Worm (Caenorhabditis elegans) whole organism, young adult: ENCODE results near the gene daao-1.

Experiments used
- B0019.2 ChIP-seq: fragments of 200-800 bp; sonication (Bioruptor generic); conservative IDR thresholded peaks from 2 replicates; pipeline ENCODE4 v1.3.6; 2022; ENCODE audit warnings: missing genetic modification reagents, missing genetic modification characterization, missing compliant biosample characterization
- B0035.1 ChIP-seq: sonication (generic microtip); optimal IDR thresholded peaks from 2 replicates; lab custom pipeline; 2016; ENCODE audit warnings: missing genetic modification characterization, mild to moderate bottlenecking, missing compliant biosample characterization, missing genotype, missing genetic modification reagents
- F39B2.1 ChIP-seq: fragments of 200-800 bp; sonication (Bioruptor generic); IDR thresholded peaks from 2 replicates; pipeline ENCODE4 v1.3.6; 2022; ENCODE audit warnings: missing genetic modification reagents, missing genetic modification characterization, missing compliant biosample characterization
- F55B11.4 ChIP-seq: sonication (generic microtip); optimal IDR thresholded peaks from 2 replicates; lab custom pipeline; 2016; ENCODE audit warnings: missing compliant biosample characterization, missing genetic modification characterization, borderline replicate concordance; ENCODE audit not compliant: insufficient read depth
- F57C9.4 ChIP-seq: sonication (generic microtip); optimal IDR thresholded peaks from 2 replicates; lab custom pipeline; 2017; ENCODE audit warnings: mild to moderate bottlenecking, missing genetic modification characterization, missing compliant biosample characterization
- K11D2.4 ChIP-seq: fragments of 200-800 bp; sonication (Bioruptor generic); IDR thresholded peaks from 2 replicates; pipeline ENCODE4 v1.3.6; 2022; ENCODE audit warnings: missing genetic modification reagents, missing genetic modification characterization, missing compliant biosample characterization
- T07F8.4 ChIP-seq: sonication (generic microtip); optimal IDR thresholded peaks from 2 replicates; lab custom pipeline; 2016; ENCODE audit warnings: mild to moderate bottlenecking, missing genetic modification characterization, moderate library complexity, missing compliant biosample characterization
- Y53F4B.3 ChIP-seq: fragments of 200-800 bp; sonication (Bioruptor generic); IDR thresholded peaks from 2 replicates; pipeline ENCODE4 v1.3.6; 2022; ENCODE audit warnings: missing genetic modification reagents, missing genetic modification characterization, missing compliant biosample characterization
- Y53G8AR.9 ChIP-seq: fragments of 200-800 bp; sonication (Bioruptor generic); conservative IDR thresholded peaks from 2 replicates; pipeline ENCODE4 v1.3.6; 2022; ENCODE audit warnings: missing genetic modification reagents, missing genetic modification characterization, missing compliant biosample characterization
- Y56A3A.18 ChIP-seq: fragments of 200-800 bp; sonication (Bioruptor generic); IDR thresholded peaks from 2 replicates; pipeline ENCODE4 v1.3.6; 2022; ENCODE audit warnings: missing genetic modification reagents, missing genetic modification characterization, missing compliant biosample characterization
- ama-1 ChIP-seq, 3 experiments: fragments of 150-350 bp in 1 of 3; sonication (generic microtip) in 2 of 3; optimal IDR thresholded peaks; 2 replicates each; lab custom pipeline; 2014 to 2018; ENCODE audit warnings: missing biosample characterization in 2 of 3, missing genetic modification characterization in 2 of 3, missing genetic modification reagents in 2 of 3
- aptf-3 ChIP-seq: fragments of 200-800 bp; sonication (Bioruptor generic); IDR thresholded peaks from 2 replicates; pipeline ENCODE4 v1.3.6; 2022; ENCODE audit warnings: missing genetic modification characterization, missing compliant biosample characterization
- attf-3 ChIP-seq: fragments of 200-800 bp; sonication (Bioruptor generic); conservative IDR thresholded peaks from 2 replicates; pipeline ENCODE4 v1.3.6; 2022; ENCODE audit warnings: missing genetic modification reagents, missing genetic modification characterization, missing compliant biosample characterization
- attf-5 ChIP-seq: fragments of 200-800 bp; sonication (Bioruptor generic); optimal IDR thresholded peaks from 2 replicates; lab custom pipeline; 2018; ENCODE audit warnings: mild to moderate bottlenecking, missing genetic modification characterization, missing compliant biosample characterization
- bed-1 ChIP-seq: fragments of 200-800 bp; sonication (Bioruptor generic); IDR thresholded peaks from 2 replicates; pipeline ENCODE4 v1.3.6; 2022; ENCODE audit warnings: missing genetic modification reagents, missing genetic modification characterization, missing compliant biosample characterization
- ceh-100 ChIP-seq: fragments of 200-800 bp; sonication (Bioruptor generic); IDR thresholded peaks from 2 replicates; pipeline ENCODE4 v1.3.6; 2022; ENCODE audit warnings: missing genetic modification reagents, missing genetic modification characterization, missing compliant biosample characterization
- ceh-27 ChIP-seq: fragments of 200-800 bp; sonication (Bioruptor generic); optimal IDR thresholded peaks from 2 replicates; lab custom pipeline; 2018; ENCODE audit warnings: mild to moderate bottlenecking, missing genetic modification characterization, moderate library complexity, missing compliant biosample characterization
- ceh-58 ChIP-seq: fragments of 200-800 bp; sonication (Bioruptor generic); IDR thresholded peaks from 2 replicates; pipeline ENCODE4 v1.3.6; 2022; ENCODE audit warnings: missing genetic modification characterization, missing compliant biosample characterization
- ceh-79 ChIP-seq: sonication (generic microtip); optimal IDR thresholded peaks from 2 replicates; lab custom pipeline; 2017; ENCODE audit warnings: mild to moderate bottlenecking, missing genetic modification characterization, missing compliant biosample characterization
- dox-1 ChIP-seq: fragments of 200-800 bp; sonication (Bioruptor generic); IDR thresholded peaks from 2 replicates; pipeline ENCODE4 v1.3.6; 2022; ENCODE audit warnings: missing genetic modification reagents, missing genetic modification characterization, missing compliant biosample characterization
- dpff-1 ChIP-seq: sonication (generic microtip); optimal IDR thresholded peaks from 2 replicates; lab custom pipeline; 2017; ENCODE audit warnings: mild to moderate bottlenecking, missing genetic modification characterization, missing compliant biosample characterization
- egrh-3 ChIP-seq: fragments of 200-800 bp; sonication (Bioruptor generic); IDR thresholded peaks from 2 replicates; pipeline ENCODE4 v1.3.6; 2022; ENCODE audit warnings: missing genetic modification reagents, missing genetic modification characterization, missing compliant biosample characterization
- ekl-4 ChIP-seq: fragments of 200-800 bp; sonication (Bioruptor generic); IDR thresholded peaks from 2 replicates; pipeline ENCODE4 v1.3.6; 2022; ENCODE audit warnings: missing genetic modification reagents, missing genetic modification characterization, missing compliant biosample characterization
- fkh-3 ChIP-seq: sonication (generic microtip); optimal IDR thresholded peaks from 2 replicates; lab custom pipeline; 2016; ENCODE audit warnings: mild to moderate bottlenecking, missing genetic modification characterization, missing compliant biosample characterization
- gei-17 ChIP-seq: fragments of 200-800 bp; sonication (Bioruptor generic); optimal IDR thresholded peaks from 2 replicates; lab custom pipeline; 2018; ENCODE audit warnings: mild to moderate bottlenecking, missing genetic modification characterization, missing compliant biosample characterization
- hmg-20 ChIP-seq: fragments of 200-800 bp; sonication (Bioruptor generic); IDR thresholded peaks from 2 replicates; pipeline ENCODE4 v1.3.6; 2022; ENCODE audit warnings: missing genetic modification reagents, missing genetic modification characterization, missing compliant biosample characterization
- lag-1 ChIP-seq: fragments of 200-800 bp; sonication (Bioruptor generic); IDR thresholded peaks from 2 replicates; pipeline ENCODE4 v1.3.6; 2022; ENCODE audit warnings: missing genetic modification reagents, missing genetic modification characterization, missing compliant biosample characterization
- let-607 ChIP-seq, 2 experiments: fragments of 200-800 bp in 1 of 2; sonication (Bioruptor generic) in 1 of 2; sonication (generic microtip) in 1 of 2; optimal IDR thresholded peaks; 2 replicates each; lab custom pipeline; 2016 to 2018; ENCODE audit warnings: mild to moderate bottlenecking in 2 of 2, missing compliant biosample characterization in 2 of 2, missing genetic modification characterization in 2 of 2, moderate library complexity in 2 of 2, missing genotype in 1 of 2
- lin-40 ChIP-seq: sonication (generic microtip); optimal IDR thresholded peaks from 2 replicates; lab custom pipeline; 2016; ENCODE audit warnings: missing genetic modification characterization, mild to moderate bottlenecking, missing compliant biosample characterization, missing genotype, missing genetic modification reagents
- lin-54 ChIP-seq: fragments of 200-800 bp; sonication (Bioruptor generic); optimal IDR thresholded peaks from 2 replicates; lab custom pipeline; 2018; ENCODE audit warnings: mild to moderate bottlenecking, missing genetic modification characterization, missing compliant biosample characterization
- lsl-1 ChIP-seq: fragments of 200-800 bp; sonication (Bioruptor generic); optimal IDR thresholded peaks from 2 replicates; lab custom pipeline; 2018; ENCODE audit warnings: mild to moderate bottlenecking, missing genetic modification characterization, moderate library complexity, missing compliant biosample characterization
- madf-6 ChIP-seq: fragments of 200-800 bp; sonication (Bioruptor generic); IDR thresholded peaks from 2 replicates; pipeline ENCODE4 v1.3.6; 2022; ENCODE audit warnings: missing genetic modification reagents, missing genetic modification characterization, missing compliant biosample characterization
- mes-4 ChIP-seq: sonication (generic microtip); optimal IDR thresholded peaks from 2 replicates; lab custom pipeline; 2016; ENCODE audit warnings: missing genotype, missing genetic modification characterization, missing compliant biosample characterization
- nfya-1 ChIP-seq: sonication (generic microtip); optimal IDR thresholded peaks from 2 replicates; lab custom pipeline; 2017; ENCODE audit warnings: antibody characterized with exemption, missing compliant biosample characterization, missing genetic modification characterization, borderline replicate concordance; ENCODE audit not compliant: insufficient read depth
- nfyb-1 ChIP-seq: fragments of 200-800 bp; sonication (Bioruptor generic); IDR thresholded peaks from 2 replicates; pipeline ENCODE4 v1.3.6; 2022; ENCODE audit warnings: missing genetic modification reagents, missing genetic modification characterization, missing compliant biosample characterization
- nhr-90 ChIP-seq: sonication (generic microtip); optimal IDR thresholded peaks from 2 replicates; lab custom pipeline; 2016; ENCODE audit warnings: missing genotype, mild to moderate bottlenecking, missing genetic modification characterization, missing compliant biosample characterization
- pha-4 ChIP-seq: fragments of 150-350 bp; sonication (generic microtip); optimal IDR thresholded peaks from 2 replicates; lab custom pipeline; 2014; ENCODE audit warnings: missing biosample characterization, missing genetic modification reagents, missing genetic modification characterization
- rec-8 ChIP-seq, 2 experiments: sonication (generic microtip); optimal IDR thresholded peaks; 2 replicates each; lab custom pipeline; 2016; ENCODE audit warnings: mild to moderate bottlenecking in 2 of 2, missing genetic modification characterization in 2 of 2, missing genetic modification reagents in 2 of 2, missing genotype in 2 of 2, missing biosample characterization in 1 of 2, missing compliant biosample characterization in 1 of 2, moderate library complexity in 1 of 2
- repo-1 ChIP-seq: sonication (generic microtip); optimal IDR thresholded peaks from 2 replicates; lab custom pipeline; 2017; ENCODE audit warnings: mild to moderate bottlenecking, missing genetic modification characterization, missing compliant biosample characterization
- sdz-38 ChIP-seq: sonication (generic microtip); optimal IDR thresholded peaks from 2 replicates; lab custom pipeline; 2016; ENCODE audit warnings: missing genotype, missing genetic modification characterization, missing compliant biosample characterization
- sea-2 ChIP-seq: fragments of 200-800 bp; sonication (Bioruptor generic); IDR thresholded peaks from 2 replicates; pipeline ENCODE4 v1.3.6; 2022; ENCODE audit warnings: missing genetic modification characterization, missing compliant biosample characterization
- tbp1 ChIP-seq: fragments of 200-800 bp; sonication (Bioruptor generic); optimal IDR thresholded peaks from 2 replicates; lab custom pipeline; 2018; ENCODE audit warnings: mild to moderate bottlenecking, missing genetic modification characterization, missing compliant biosample characterization
- tbx-9 ChIP-seq: sonication (generic microtip); optimal IDR thresholded peaks from 2 replicates; lab custom pipeline; 2016; ENCODE audit warnings: borderline replicate concordance, missing genetic modification characterization, inconsistent platforms, missing compliant biosample characterization
- zfh-2 ChIP-seq: fragments of 200-800 bp; sonication (Bioruptor generic); conservative IDR thresholded peaks from 2 replicates; pipeline ENCODE4 v1.3.6; 2022; ENCODE audit warnings: missing genetic modification reagents, missing genetic modification characterization, missing compliant biosample characterization
- zim-3 ChIP-seq: sonication (generic microtip); optimal IDR thresholded peaks from 2 replicates; lab custom pipeline; 2017; ENCODE audit warnings: mild to moderate bottlenecking, missing genetic modification characterization, moderate library complexity, missing compliant biosample characterization
- ztf-18 ChIP-seq: sonication (generic microtip); optimal IDR thresholded peaks from 2 replicates; lab custom pipeline; 2016; ENCODE audit warnings: missing genotype, mild to moderate bottlenecking, missing genetic modification characterization, missing compliant biosample characterization
- ztf-25 ChIP-seq: fragments of 200-800 bp; sonication (Bioruptor generic); IDR thresholded peaks from 2 replicates; pipeline ENCODE4 v1.3.6; 2022; ENCODE audit warnings: missing genetic modification reagents, missing genetic modification characterization, missing compliant biosample characterization
- ztf-28 ChIP-seq: fragments of 200-800 bp; sonication (Bioruptor generic); IDR thresholded peaks from 2 replicates; pipeline ENCODE4 v1.3.6; 2022; ENCODE audit warnings: missing genetic modification reagents, missing genetic modification characterization, missing compliant biosample characterization
- ztf-6 ChIP-seq: fragments of 200-800 bp; sonication (Bioruptor generic); IDR thresholded peaks from 2 replicates; pipeline ENCODE4 v1.3.6; 2022; ENCODE audit warnings: missing genetic modification reagents, missing genetic modification characterization, missing compliant biosample characterization

Gene daao-1

ce11 chrIV:2640950-2641349 is 27.0 kb downstream of the daao-1 start, which contains the start of the genes mdf-2 and nduv-3 (continued):
- peak; percentile 58 for TF ChIP-seq lsl-1 (GFP tag; lab: Kevin White, UChicago)
- no peak for TF ChIP-seq ceh-27 (GFP tag; lab: Kevin White, UChicago)
- TF ChIP-seq nfyb-1 (GFP tag; lab: Robert Waterston, UW) = peak; percentile 65
- peak; percentile 88 for TF ChIP-seq madf-6
- TF ChIP-seq nfya-1 = no peak
- no peak for TF ChIP-seq tbx-9 (tag; lab: Kevin White, UChicago)
- no peak for TF ChIP-seq F55B11.4
- TF ChIP-seq sdz-38 (tag; lab: Kevin White, UChicago) = no peak
- no peak for TF ChIP-seq K11D2.4 (GFP tag; lab: Robert Waterston, UW)
- no peak for TF ChIP-seq ztf-6 (GFP tag; lab: Robert Waterston, UW)
- TF ChIP-seq ztf-18 (tag; lab: Kevin White, UChicago) = peak; percentile 95
- no peak for TF ChIP-seq mes-4 (tag; lab: Kevin White, UChicago)
- no peak for TF ChIP-seq B0019.2 (GFP tag; lab: Robert Waterston, UW)
- peak; percentile 81 for TF ChIP-seq attf-3 (GFP tag; lab: Robert Waterston, UW)
- TF ChIP-seq ceh-58 (GFP tag; lab: Robert Waterston, UW) = no peak
- no peak for TF ChIP-seq Y56A3A.18 (GFP tag; lab: Robert Waterston, UW)
- no peak for TF ChIP-seq egrh-3 (GFP tag; lab: Robert Waterston, UW)
- no peak for TF ChIP-seq ceh-100 (GFP tag; lab: Robert Waterston, UW)
- TF ChIP-seq attf-5 (GFP tag; lab: Kevin White, UChicago) = peak; percentile 83
- peak; percentile 84 for TF ChIP-seq lin-54 (GFP tag; lab: Kevin White, UChicago)
- TF ChIP-seq lin-40 (tag; lab: Kevin White, UChicago) = peak; percentile 80
- TF ChIP-seq rec-8 (tag; optimal IDR thresholded peaks at IDR 0.05; lab: Kevin White, UChicago) = no peak
- peak; percentile 52; the same call in 1 of the 2 replicates for TF ChIP-seq ekl-4 (GFP tag; lab: Robert Waterston, UW)
- peak; percentile 49; the same call in 1 of the 2 replicates for TF ChIP-seq Y53G8AR.9
- TF ChIP-seq F39B2.1 (GFP tag; lab: Robert Waterston, UW) = no peak
- no peak for TF ChIP-seq Y53F4B.3 (GFP tag; lab: Robert Waterston, UW)
- TF ChIP-seq lag-1 (GFP tag; lab: Robert Waterston, UW) = no peak
- no peak for TF ChIP-seq pha-4 (tag; lab: Kevin White, UChicago)
- no peak for TF ChIP-seq zim-3
- no peak for TF ChIP-seq let-607 (tag; optimal IDR thresholded peaks at IDR 0.05; lab: Kevin White, UChicago)
- TF ChIP-seq zfh-2 (GFP tag; lab: Robert Waterston, UW) = 0 out of 2 replicates have a peak, but pooled peaks have one; percentile 25
- peak; percentile 74 for TF ChIP-seq dox-1 (GFP tag; lab: Robert Waterston, UW)
- no peak for TF ChIP-seq fkh-3 (tag; lab: Kevin White, UChicago)
- no peak for TF ChIP-seq B0035.1 (tag; lab: Kevin White, UChicago)
- no peak for TF ChIP-seq hmg-20 (GFP tag; lab: Robert Waterston, UW)
- TF ChIP-seq nhr-90 (tag; lab: Kevin White, UChicago) = no peak
- no peak for TF ChIP-seq aptf-3 (GFP tag; lab: Robert Waterston, UW)
- TF ChIP-seq ceh-79 = no peak
- TF ChIP-seq sea-2 (GFP tag; lab: Robert Waterston, UW) = no peak
- TF ChIP-seq tbp1 = peak; percentile 52
- no peak for TF ChIP-seq dpff-1 (tag; lab: Kevin White, UChicago)
- TF ChIP-seq ztf-25 (GFP tag; lab: Robert Waterston, UW) = no peak
- TF ChIP-seq F57C9.4 (tag; lab: Kevin White, UChicago) = no peak
- TF ChIP-seq T07F8.4 (tag; lab: Kevin White, UChicago) = no peak
- TF ChIP-seq repo-1 = no peak
- TF ChIP-seq ama-1 (optimal IDR thresholded peaks at IDR 0.05; lab: Kevin White, UChicago) = no peak
- TF ChIP-seq ama-1 (GFP tag; optimal IDR thresholded peaks at IDR 0.05; lab: Kevin White, UChicago) = no peak
- no peak for TF ChIP-seq bed-1 (GFP tag; lab: Robert Waterston, UW)
- no peak for TF ChIP-seq gei-17 (GFP tag; lab: Kevin White, UChicago)
- no peak for TF ChIP-seq ztf-28 (GFP tag; lab: Robert Waterston, UW)
